Worm (Caenorhabditis elegans) whole organism, L4/young adult: ENCODE measurements around the gene ttr-48.

Experiments
- W03F9.2 ChIP-seq: fragments of 150-350 bp; optimal IDR thresholded peaks from 2 replicates; lab custom pipeline; 2014; ENCODE audit warnings: missing biosample characterization, missing genetic modification characterization
- him-1 ChIP-seq: sonication (generic microtip); optimal IDR thresholded peaks from 2 replicates; lab custom pipeline; 2016; ENCODE audit warnings: missing genotype, missing genetic modification reagents, missing genetic modification characterization, missing compliant biosample characterization

ce11 chrX:3807166-3807565 is 35.1 kb downstream of the ttr-48 start, which contains the start of gene F35A5.1:
- no peak for TF ChIP-seq him-1 (tag; lab: Kevin White, UChicago)
- TF ChIP-seq W03F9.2 (tag; lab: Kevin White, UChicago), result no peak
